Fruit fly (Drosophila melanogaster) whole organism, wandering third instar larva: ENCODE measurements around the gene Ir68a.

ENCODE experiments used
- Abd-B ChIP-seq: fragments of >200 bp; optimal IDR thresholded peaks from 2 replicates; lab custom pipeline; 2017; ENCODE audit warnings: missing biosample characterization, missing genetic modification characterization
- CG32264 ChIP-seq: fragments of 200-800 bp; sonication (Bioruptor generic); optimal IDR thresholded peaks from 2 replicates; lab custom pipeline; 2016; ENCODE audit warnings: missing biosample characterization, missing genetic modification characterization
- CG9705 ChIP-seq: fragments of 200-800 bp; sonication (Bioruptor generic); optimal IDR thresholded peaks from 2 replicates; lab custom pipeline; 2018; ENCODE audit warnings: missing biosample characterization, mild to moderate bottlenecking, missing genetic modification characterization
- CrebA ChIP-seq: fragments of 200-800 bp; sonication (Bioruptor generic); optimal IDR thresholded peaks from 2 replicates; lab custom pipeline; 2016; ENCODE audit warnings: missing biosample characterization, mild to moderate bottlenecking, missing genetic modification characterization, borderline replicate concordance
- Dfd ChIP-seq: fragments of >200 bp; optimal IDR thresholded peaks from 2 replicates; lab custom pipeline; 2017; ENCODE audit warnings: missing biosample characterization, missing genetic modification characterization
- GATAd ChIP-seq: sonication (Bioruptor generic); optimal IDR thresholded peaks from 2 replicates; lab custom pipeline; 2016; ENCODE audit warnings: missing biosample characterization, missing genetic modification characterization
- HLH106 ChIP-seq: fragments of 200-800 bp; optimal IDR thresholded peaks from 3 replicates; lab custom pipeline; 2019; ENCODE audit warnings: missing biosample characterization, mild to moderate bottlenecking, missing genetic modification characterization, moderate library complexity
- Hnf4 ChIP-seq: fragments of 200-800 bp; sonication (Bioruptor generic); optimal IDR thresholded peaks from 2 replicates; lab custom pipeline; 2016; ENCODE audit warnings: missing biosample characterization, mild to moderate bottlenecking, missing genetic modification characterization
- Hr78 ChIP-seq: fragments of >200 bp; optimal IDR thresholded peaks from 2 replicates; lab custom pipeline; 2017; ENCODE audit warnings: missing biosample characterization, missing genetic modification characterization
- Hr83 ChIP-seq: fragments of 200-300 bp; sonication (Bioruptor generic); optimal IDR thresholded peaks from 2 replicates; lab custom pipeline; 2016; ENCODE audit warnings: missing biosample characterization, mild to moderate bottlenecking, missing genetic modification characterization, moderate library complexity; ENCODE audit not compliant: poor library complexity, severe bottlenecking
- Jra ChIP-seq: sonication (Bioruptor generic); optimal IDR thresholded peaks from 2 replicates; lab custom pipeline; 2016; ENCODE audit warnings: missing biosample characterization, missing genetic modification characterization
- Mio ChIP-seq: sonication (Bioruptor generic); optimal IDR thresholded peaks from 2 replicates; lab custom pipeline; 2016; ENCODE audit warnings: missing biosample characterization, missing genetic modification characterization
- Myc ChIP-seq: fragments of >200 bp; optimal IDR thresholded peaks from 2 replicates; lab custom pipeline; 2017
- N ChIP-seq: fragments of >200 bp; optimal IDR thresholded peaks from 2 replicates; lab custom pipeline; 2018; ENCODE audit warnings: missing biosample characterization, missing external identifiers, missing genetic modification characterization
- Rel ChIP-seq, 2 experiments: fragments of 200-800 bp; sonication (Bioruptor generic) in 1 of 2; optimal IDR thresholded peaks; 2 replicates in 1 of 2; 3 replicates in 1 of 2; lab custom pipeline; 2016 to 2019; ENCODE audit warnings: mild to moderate bottlenecking in 2 of 2, missing biosample characterization in 2 of 2, missing genetic modification characterization in 2 of 2, moderate library complexity in 1 of 2
- Sp1 ChIP-seq: fragments of 200-800 bp; sonication (Bioruptor generic); optimal IDR thresholded peaks from 3 replicates; lab custom pipeline; 2019; ENCODE audit warnings: missing biosample characterization, mild to moderate bottlenecking, missing genetic modification characterization, moderate library complexity
- Vsx2 ChIP-seq: fragments of 200-300, 225-300 bp; sonication (Bioruptor generic); optimal IDR thresholded peaks from 2 replicates; lab custom pipeline; 2018; ENCODE audit warnings: missing biosample characterization, missing genetic modification characterization; ENCODE audit not compliant: partially characterized antibody
- br ChIP-seq: fragments of 200-800 bp; sonication (Bioruptor generic); optimal IDR thresholded peaks from 2 replicates; lab custom pipeline; 2016; ENCODE audit warnings: missing biosample characterization, missing genetic modification characterization
- brk ChIP-seq: fragments of 200-800 bp; sonication (Bioruptor generic); optimal IDR thresholded peaks from 2 replicates; lab custom pipeline; 2016; ENCODE audit warnings: missing biosample characterization, mild to moderate bottlenecking, missing genetic modification characterization
- dl ChIP-seq, 2 experiments: fragments of 175-275, 200-275 bp in 1 of 2; fragments of 200-275 bp in 1 of 2; sonication (Bioruptor generic); optimal IDR thresholded peaks; lab custom pipeline; 2018; ENCODE audit warnings: mild to moderate bottlenecking in 2 of 2, missing biosample characterization in 2 of 2, missing genetic modification characterization in 2 of 2, moderate library complexity in 2 of 2; ENCODE audit not compliant: partially characterized antibody in 2 of 2, insufficient read depth in 1 of 2
- dmrt93B ChIP-seq: fragments of 200-800 bp; sonication (Bioruptor generic); optimal IDR thresholded peaks from 2 replicates; lab custom pipeline; 2018; ENCODE audit warnings: missing biosample characterization, mild to moderate bottlenecking, missing genetic modification characterization
- dsf ChIP-seq: sonication (Bioruptor generic); optimal IDR thresholded peaks from 2 replicates; lab custom pipeline; 2016; ENCODE audit warnings: missing biosample characterization, missing genetic modification characterization, borderline replicate concordance
- ey ChIP-seq: fragments of 200-800 bp; sonication (Bioruptor generic); optimal IDR thresholded peaks from 2 replicates; lab custom pipeline; 2016; ENCODE audit warnings: missing biosample characterization, missing genetic modification characterization
- foxo ChIP-seq, 2 experiments: fragments of 200-800 bp; sonication (Bioruptor generic); optimal IDR thresholded peaks; 2 replicates in 1 of 2; 3 replicates in 1 of 2; lab custom pipeline; 2016 to 2017; ENCODE audit warnings: missing biosample characterization in 2 of 2, missing genetic modification characterization in 2 of 2
- fru ChIP-seq: fragments of 200-800 bp; sonication (Bioruptor generic); optimal IDR thresholded peaks from 3 replicates; lab custom pipeline; 2016; ENCODE audit warnings: missing biosample characterization, mild to moderate bottlenecking, missing genetic modification characterization
- h ChIP-seq: fragments of 200-800 bp; sonication (Bioruptor generic); optimal IDR thresholded peaks from 3 replicates; lab custom pipeline; 2016; ENCODE audit warnings: missing biosample characterization, mild to moderate bottlenecking, missing genetic modification characterization
- jim ChIP-seq: fragments of 175-275, 200-325 bp; sonication (Bioruptor generic); optimal IDR thresholded peaks from 2 replicates; lab custom pipeline; 2016; ENCODE audit warnings: missing biosample characterization, mild to moderate bottlenecking, missing genetic modification characterization
- pan ChIP-seq: fragments of >200 bp; optimal IDR thresholded peaks from 2 replicates; lab custom pipeline; 2017
- psq ChIP-seq: fragments of 200-800 bp; sonication (Bioruptor generic); optimal IDR thresholded peaks from 3 replicates; lab custom pipeline; 2017; ENCODE audit warnings: missing biosample characterization, mild to moderate bottlenecking, missing genetic modification characterization, moderate library complexity
- rgr ChIP-seq: fragments of 200-800 bp; sonication (Bioruptor generic); optimal IDR thresholded peaks from 3 replicates; lab custom pipeline; 2016; ENCODE audit warnings: missing biosample characterization, mild to moderate bottlenecking, missing genetic modification characterization
- sage ChIP-seq: fragments of 200-800 bp; sonication (Bioruptor generic); optimal IDR thresholded peaks from 2 replicates; lab custom pipeline; 2016; ENCODE audit warnings: missing biosample characterization, mild to moderate bottlenecking, missing genetic modification characterization
- sv ChIP-seq: fragments of 200-800 bp; sonication (Bioruptor generic); optimal IDR thresholded peaks from 3 replicates; lab custom pipeline; 2016; ENCODE audit warnings: missing biosample characterization, missing genetic modification characterization
- tai ChIP-seq: sonication (Bioruptor generic); optimal IDR thresholded peaks from 2 replicates; lab custom pipeline; 2016; ENCODE audit warnings: missing biosample characterization, missing genetic modification characterization
- usp ChIP-seq: fragments of >200 bp; optimal IDR thresholded peaks from 2 replicates; lab custom pipeline; 2017; ENCODE audit warnings: missing biosample characterization, missing genetic modification characterization
- woc ChIP-seq: sonication (Bioruptor generic); optimal IDR thresholded peaks from 2 replicates; lab custom pipeline; 2016; ENCODE audit warnings: missing biosample characterization, mild to moderate bottlenecking, missing genetic modification characterization

Ir68a gene

DNA sequence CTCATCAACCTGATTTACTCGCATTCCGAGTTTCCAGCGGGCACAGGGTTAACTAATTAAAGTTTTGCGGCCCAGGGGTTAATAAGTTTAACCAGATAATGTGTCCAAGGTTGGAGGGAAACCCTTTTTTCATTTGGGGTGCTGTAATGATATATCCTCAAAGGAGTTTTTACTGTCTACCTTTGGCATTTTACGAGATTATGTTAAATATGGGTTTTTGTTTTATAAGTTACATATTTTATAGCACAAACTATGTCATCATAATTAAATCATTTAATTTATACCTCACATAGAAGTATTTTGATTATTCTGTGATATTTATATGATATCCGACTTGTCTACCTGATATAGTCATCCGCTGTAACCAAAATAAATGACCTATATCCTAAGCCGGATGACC lies at the start of gene Ir68a:
Gene Ir68a (minus strand): TSS at position 101 of the 400 bp plus-strand sequence.
- TF ChIP-seq tai (GFP tag; lab: Kevin White, UChicago) (no peak), sv (GFP tag; lab: Kevin White, UChicago) (no peak), Myc (lab: Kevin White, UChicago) (no peak), usp (GFP tag; lab: Kevin White, UChicago) (no peak), pan (lab: Kevin White, UChicago) (no peak), Abd-B (GFP tag; lab: Kevin White, UChicago) (no peak), GATAd (GFP tag; lab: Kevin White, UChicago) (no peak), CrebA (GFP tag; lab: Kevin White, UChicago) (no peak), HLH106 (tag; lab: Kevin White, UChicago) (no peak), woc (no peak), fru (GFP tag; lab: Kevin White, UChicago) (no peak)

DNA sequence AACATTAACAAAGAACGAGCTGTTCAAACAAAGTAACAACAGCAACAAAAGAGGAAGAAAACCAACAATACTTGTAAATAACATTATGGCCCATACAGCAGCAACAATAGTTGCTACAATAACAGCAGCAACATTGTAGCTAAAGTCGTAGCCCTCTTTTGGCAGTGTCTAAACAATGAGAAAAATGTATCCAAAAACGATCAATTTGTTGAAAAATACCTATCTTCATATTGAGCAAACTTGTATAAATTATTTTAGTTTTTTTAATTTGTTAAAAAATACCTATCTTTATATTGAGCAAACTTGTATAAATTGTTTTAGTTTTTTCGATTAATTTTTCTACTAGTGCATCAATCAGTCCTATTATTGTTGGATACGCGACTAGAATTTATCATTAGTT lies 49.0 kb upstream of the Ir68a start:
- TF ChIP-seq Jra (no peak), jim (no peak), tai (GFP tag; lab: Kevin White, UChicago) (no peak), Hr83 (GFP tag; lab: Kevin White, UChicago) (no peak), sage (GFP tag; lab: Kevin White, UChicago) (no peak), CG32264 (GFP tag; lab: Kevin White, UChicago) (no peak), Rel (GFP tag; optimal IDR thresholded peaks at IDR 0.05; lab: Kevin White, UChicago) (no peak), Rel (tag; optimal IDR thresholded peaks at IDR 0.05; lab: Kevin White, UChicago) (no peak), Dfd (no peak), sv (GFP tag; lab: Kevin White, UChicago) (no peak), CG9705 (GFP tag; lab: Kevin White, UChicago) (no peak), br (GFP tag; lab: Kevin White, UChicago) (no peak), Mio (GFP tag; lab: Kevin White, UChicago) (no peak), Hr78 (GFP tag; lab: Kevin White, UChicago) (no peak), foxo (GFP tag; optimal IDR thresholded peaks at IDR 0.05; lab: Kevin White, UChicago) (no peak), rgr (GFP tag; lab: Kevin White, UChicago) (no peak), CrebA (GFP tag; lab: Kevin White, UChicago) (no peak), Abd-B (GFP tag; lab: Kevin White, UChicago) (no peak), ey (GFP tag; lab: Kevin White, UChicago) (no peak), Sp1 (GFP tag; lab: Kevin White, UChicago) (no peak), psq (GFP tag; lab: Kevin White, UChicago) (no peak)

DNA sequence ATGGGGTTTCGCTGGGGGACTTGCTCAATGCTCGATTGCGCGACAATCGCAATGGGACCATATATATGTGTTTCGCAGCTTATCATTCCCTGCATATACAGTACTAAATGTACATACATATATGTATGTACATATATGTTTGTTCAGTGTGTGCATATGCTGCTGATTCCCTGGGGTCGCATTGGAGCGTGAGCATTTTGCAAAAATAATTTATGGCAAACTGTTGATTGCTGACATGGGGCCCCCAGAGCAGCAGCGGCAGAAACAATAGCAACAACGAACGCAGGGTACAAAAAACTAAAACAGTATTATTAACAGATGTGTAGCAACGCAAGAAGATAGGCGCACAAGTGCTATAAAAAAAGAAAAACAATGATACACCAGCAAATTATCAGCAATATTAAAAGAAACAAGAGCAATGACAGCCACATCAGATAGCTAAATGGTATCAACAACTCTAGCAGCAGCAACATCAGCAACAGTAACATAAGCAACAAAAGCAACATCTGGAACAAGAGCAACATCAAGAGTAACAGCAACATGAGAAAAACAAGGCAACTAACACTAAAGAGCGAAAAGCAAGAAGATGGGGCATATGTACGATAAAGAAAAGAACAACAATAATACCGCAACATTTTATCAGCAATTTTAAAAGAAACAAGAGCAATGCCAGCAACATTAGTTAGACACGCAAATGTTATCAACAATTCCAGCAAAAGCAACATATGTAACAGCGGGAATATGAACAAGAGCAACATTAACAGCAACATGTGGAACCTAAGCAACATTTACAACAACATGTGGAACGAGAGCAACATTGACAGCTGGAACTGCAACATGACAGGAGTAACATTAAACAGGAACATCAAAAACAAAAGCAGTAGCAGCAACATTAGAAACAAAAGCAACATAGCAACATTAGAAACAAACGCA lies 48.3 kb upstream of the Ir68a start:
- TF ChIP-seq Vsx2 (GFP tag; lab: Kevin White, UChicago) = no peak
- no peak for TF ChIP-seq Jra
- no peak for TF ChIP-seq dl (GFP tag; optimal IDR thresholded peaks at IDR 0.05; lab: Kevin White, UChicago; ENCODE audit: insufficient read depth in 1 of 2, partially characterized antibody in 2 of 2)
- no peak for TF ChIP-seq Hnf4 (GFP tag; lab: Kevin White, UChicago)
- TF ChIP-seq h (GFP tag; lab: Kevin White, UChicago) = no peak
- no peak for TF ChIP-seq N (GFP tag; lab: Kevin White, UChicago)
- TF ChIP-seq pan (lab: Kevin White, UChicago) = no peak
- TF ChIP-seq brk = no peak
- TF ChIP-seq fru (GFP tag; lab: Kevin White, UChicago) = no peak
- no peak for TF ChIP-seq dmrt93B (GFP tag; lab: Kevin White, UChicago)
- TF ChIP-seq Hr78 (GFP tag; lab: Kevin White, UChicago) = no peak
- TF ChIP-seq dsf (GFP tag; lab: Kevin White, UChicago) = no peak
- TF ChIP-seq ey (GFP tag; lab: Kevin White, UChicago) = no peak
- no peak for TF ChIP-seq psq (GFP tag; lab: Kevin White, UChicago)
- no peak for TF ChIP-seq CrebA (GFP tag; lab: Kevin White, UChicago)
- no peak for TF ChIP-seq woc
